Fruit fly (Drosophila melanogaster) whole organism, adult: ENCODE results near the gene CG43799.

Experiments used
- CG14711 ChIP-seq: fragments of 200-800 bp; sonication (Bioruptor generic); optimal IDR thresholded peaks from 2 replicates; lab custom pipeline; 2018; ENCODE audit warnings: missing biosample characterization, mild to moderate bottlenecking, missing genetic modification characterization, moderate library complexity
- CG1620 ChIP-seq: fragments of 200-800 bp; sonication (Bioruptor generic); optimal IDR thresholded peaks from 2 replicates; lab custom pipeline; 2016; ENCODE audit warnings: missing biosample characterization, missing genetic modification characterization
- CG33017 ChIP-seq: fragments of 200-800 bp; sonication (Bioruptor generic); optimal IDR thresholded peaks from 2 replicates; lab custom pipeline; 2018; ENCODE audit warnings: missing biosample characterization, mild to moderate bottlenecking, missing genetic modification characterization, moderate library complexity
- Clk ChIP-seq: fragments of 200-800 bp; sonication (Bioruptor generic); optimal IDR thresholded peaks from 2 replicates; lab custom pipeline; 2017; ENCODE audit warnings: missing biosample characterization, missing genetic modification characterization
- cnc ChIP-seq, 2 experiments: fragments of >200 bp; optimal IDR thresholded peaks; 2 replicates each; lab custom pipeline; 2017
- kay ChIP-seq: fragments of 200-800 bp; sonication (Bioruptor generic); peaks from one replicate; lab custom pipeline; 2016; ENCODE audit warnings: missing biosample characterization, missing genetic modification characterization, borderline replicate concordance
- ovo ChIP-seq: fragments of 200-800 bp; sonication (Bioruptor generic); optimal IDR thresholded peaks from 2 replicates; lab custom pipeline; 2016; ENCODE audit warnings: missing biosample characterization, missing genetic modification characterization
- toe ChIP-seq: fragments of 200-800 bp; sonication (Bioruptor generic); optimal IDR thresholded peaks from 2 replicates; lab custom pipeline; 2016; ENCODE audit warnings: missing biosample characterization, missing genetic modification characterization

dm6 chr2L:7203411-7204171, 23.9 kb upstream of the CG43799 start:
- TF ChIP-seq cnc (optimal IDR thresholded peaks at IDR 0.05; lab: Kevin White, UChicago) (peak in 1 of 2 experiments; percentile 8), kay (peak; percentile 71), CG1620 (GFP tag; lab: Kevin White, UChicago) (no peak), CG33017 (tag; lab: Kevin White, UChicago) (peak; percentile 24), ovo (GFP tag; lab: Kevin White, UChicago) (no peak), Clk (no peak), toe (no peak), CG14711 (no peak)
